Fruit fly (Drosophila melanogaster) whole organism, wandering third instar larva: ENCODE measurements around the gene Rpt5.

Experiments used
- CG9705 ChIP-seq: fragments of 200-800 bp; sonication (Bioruptor generic); optimal IDR thresholded peaks from 2 replicates; lab custom pipeline; 2018; ENCODE audit warnings: missing biosample characterization, mild to moderate bottlenecking, missing genetic modification characterization
- Hr78 ChIP-seq: fragments of >200 bp; optimal IDR thresholded peaks from 2 replicates; lab custom pipeline; 2017; ENCODE audit warnings: missing biosample characterization, missing genetic modification characterization
- Jra ChIP-seq: sonication (Bioruptor generic); optimal IDR thresholded peaks from 2 replicates; lab custom pipeline; 2016; ENCODE audit warnings: missing biosample characterization, missing genetic modification characterization
- Myc ChIP-seq: fragments of >200 bp; optimal IDR thresholded peaks from 2 replicates; lab custom pipeline; 2017
- OdsH ChIP-seq: fragments of 200-800 bp; sonication (Bioruptor generic); optimal IDR thresholded peaks from 2 replicates; lab custom pipeline; 2016; ENCODE audit warnings: missing biosample characterization, mild to moderate bottlenecking, missing genetic modification characterization
- Vsx2 ChIP-seq: fragments of 200-300, 225-300 bp; sonication (Bioruptor generic); optimal IDR thresholded peaks from 2 replicates; lab custom pipeline; 2018; ENCODE audit warnings: missing biosample characterization, missing genetic modification characterization; ENCODE audit not compliant: partially characterized antibody
- psq ChIP-seq: fragments of 200-800 bp; sonication (Bioruptor generic); optimal IDR thresholded peaks from 3 replicates; lab custom pipeline; 2017; ENCODE audit warnings: missing biosample characterization, mild to moderate bottlenecking, missing genetic modification characterization, moderate library complexity

- peak; percentile 24 for TF ChIP-seq psq (GFP tag; lab: Kevin White, UChicago)
- no peak for TF ChIP-seq Jra (GFP tag; lab: Kevin White, UChicago)
- no peak for TF ChIP-seq CG9705 (GFP tag; lab: Kevin White, UChicago)
- no peak for TF ChIP-seq Hr78
- no peak for TF ChIP-seq Vsx2 (GFP tag; lab: Kevin White, UChicago)
- no peak for TF ChIP-seq Myc (lab: Kevin White, UChicago)
- TF ChIP-seq OdsH (GFP tag; lab: Kevin White, UChicago): peak; percentile 24
These were observed 38.8 kb downstream of the Rpt5 start for dm6 chr3R:23791491-23791890.
